Worm (Caenorhabditis elegans) whole organism, early embryonic: Measurements from ENCODE around the gene sid-5.

Experiments used
- ama-1 ChIP-seq: fragments of 150-350 bp; optimal IDR thresholded peaks from 2 replicates; lab custom pipeline; 2014
- tra-4 ChIP-seq: sonication (generic microtip); optimal IDR thresholded peaks from 2 replicates; lab custom pipeline; 2017; ENCODE audit warnings: missing genetic modification characterization, missing compliant biosample characterization

- no peak for TF ChIP-seq tra-4
- no peak for TF ChIP-seq ama-1 (lab: Kevin White, UChicago)
Observed at ce11 chrX:6939917-6940316, 35.4 kb downstream of the sid-5 start, which contains the start of gene C16E9.1.
